Worm (Caenorhabditis elegans) whole organism, dauer: ENCODE results near the gene abhd-3.1.
"Not testable (repeated sequence)": the region's sequence is repeated elsewhere in the genome, so short reads cannot be mapped to it uniquely, and the experiment has no call there.

Experiments used
- unc-62 ChIP-seq: sonication (generic microtip); optimal IDR thresholded peaks from 2 replicates; lab custom pipeline; 2017; ENCODE audit warnings: missing biosample characterization, missing genetic modification reagents, missing genetic modification characterization

Gene abhd-3.1

ce11 chrV:19955171-19955570 is at the start of gene abhd-3.1:
Gene abhd-3.1 (plus strand): TSS chrV:19955488.
- TF ChIP-seq unc-62 (GFP tag; lab: Kevin White, UChicago), result no peak

DNA sequence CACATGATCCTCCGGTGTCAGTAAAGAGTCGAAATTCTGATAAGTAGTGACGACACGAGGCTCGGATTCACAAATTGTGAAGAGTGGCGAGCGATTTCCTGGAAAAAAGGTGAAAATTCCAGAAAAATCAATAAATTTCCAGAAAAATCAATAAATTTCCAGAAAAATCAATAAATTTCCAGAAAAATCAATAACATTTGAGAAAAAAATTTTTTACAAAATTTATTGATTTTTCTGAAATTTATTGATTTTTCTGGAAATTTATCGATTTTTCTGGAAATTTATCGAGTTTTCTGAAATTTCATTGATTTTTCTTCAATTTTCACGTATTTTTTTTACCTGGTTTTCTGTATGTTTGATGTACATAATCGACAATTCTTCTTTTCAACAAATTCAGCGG is 49.3 kb upstream of the abhd-3.1 start:
- no peak for TF ChIP-seq unc-62 (GFP tag; lab: Kevin White, UChicago)

- TF ChIP-seq unc-62 (GFP tag; lab: Kevin White, UChicago), result no peak
These were observed 47.9 kb upstream of the abhd-3.1 start, which contains the start of gene fars-2 for ce11 chrV:19907365-19907764. Gene fars-2 (minus strand): TSS chrV:19907434.

DNA sequence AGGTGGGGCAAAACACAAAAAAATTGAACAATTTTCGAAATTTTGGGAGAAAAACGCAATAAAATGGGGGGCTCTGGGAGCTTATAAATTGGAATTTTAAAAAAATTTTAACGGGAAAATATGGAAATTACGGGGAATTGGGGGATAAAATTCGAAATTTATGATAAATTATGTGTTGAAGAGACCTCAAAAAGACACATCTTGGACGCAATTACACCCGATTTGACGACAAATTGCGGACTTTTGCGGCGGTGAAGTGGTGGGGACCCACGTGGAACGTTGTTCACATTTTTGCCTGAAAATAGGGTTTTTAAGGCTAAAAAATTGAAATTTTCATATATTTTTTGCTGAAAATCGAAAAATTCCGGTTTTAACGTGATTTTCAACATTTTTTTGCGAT is 46.4 kb upstream of the abhd-3.1 start:
- TF ChIP-seq unc-62 (GFP tag; lab: Kevin White, UChicago), result no peak

ce11 chrV:19915973-19916605 is 39.2 kb upstream of the abhd-3.1 start, which contains the start of the genes chk-2 and Y60A3A.19:
Gene chk-2 (minus strand): TSS chrV:19916023.
Gene Y60A3A.19 (plus strand): TSS chrV:19916555.
- TF ChIP-seq unc-62 (GFP tag; lab: Kevin White, UChicago), result no peak

ce11 chrV:19922613-19923012 is 32.7 kb upstream of the abhd-3.1 start, which contains the start of gene Y60A3A.16:
Gene Y60A3A.16 (minus strand): TSS chrV:19922713.
- TF ChIP-seq unc-62 (GFP tag; lab: Kevin White, UChicago), result no peak

DNA sequence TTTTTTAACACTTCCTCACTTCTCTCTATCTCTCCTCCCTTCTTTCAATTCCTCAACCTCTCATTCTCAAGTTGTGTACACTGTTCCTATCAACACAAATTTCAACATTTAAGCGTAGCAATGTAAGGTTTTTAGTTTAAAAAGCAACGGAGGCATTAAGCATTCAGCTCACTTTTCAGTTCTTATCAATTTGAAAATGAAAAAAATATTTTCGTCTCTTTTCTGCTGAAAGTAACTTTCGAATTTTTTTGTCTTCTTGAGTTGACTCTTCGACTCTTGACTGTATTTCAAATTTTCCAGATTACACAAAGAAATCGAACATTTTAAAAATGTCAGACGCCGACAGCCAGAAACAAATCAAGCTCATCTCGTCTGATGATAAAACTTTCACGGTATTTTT is 31.4 kb upstream of the abhd-3.1 start, which contains the start of gene skr-4:
Gene skr-4 (plus strand): TSS at position 301 of the 400 bp plus-strand sequence.
- TF ChIP-seq unc-62 (GFP tag; lab: Kevin White, UChicago), result no peak

- TF ChIP-seq unc-62 (GFP tag; lab: Kevin White, UChicago), result no peak
These were observed 21.1 kb upstream of the abhd-3.1 start, which contains the start of gene algn-7 for ce11 chrV:19934223-19934622. Gene algn-7 (minus strand): TSS chrV:19934323.

ce11 chrV:19936945-19937344 is 18.3 kb upstream of the abhd-3.1 start:
- TF ChIP-seq unc-62 (GFP tag; lab: Kevin White, UChicago), result no peak

DNA sequence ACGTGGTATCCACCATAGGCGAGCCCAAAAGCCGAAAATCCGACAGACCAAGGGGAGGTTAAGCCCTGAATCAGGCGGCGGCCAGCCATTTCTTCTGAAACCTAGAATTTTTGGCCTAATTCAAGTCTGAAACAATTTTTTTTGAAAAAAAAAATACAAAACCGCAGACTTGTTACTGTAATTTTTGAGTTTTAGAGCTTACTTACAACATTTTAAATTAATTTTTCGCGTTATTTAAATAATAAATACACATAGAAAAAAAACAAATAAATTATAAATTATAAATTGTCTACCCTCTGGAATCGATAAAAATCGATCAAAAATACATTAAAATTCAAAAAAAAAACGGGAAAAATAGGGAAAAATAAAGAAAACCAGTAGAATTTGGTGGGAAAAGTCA is 8.8 kb upstream of the abhd-3.1 start, which contains the start of gene dhs-24:
Gene dhs-24 (minus strand): TSS at position 101 of the 400 bp plus-strand sequence.
- no peak for TF ChIP-seq unc-62 (GFP tag; lab: Kevin White, UChicago)

- not testable (repeated sequence) for TF ChIP-seq unc-62 (GFP tag; lab: Kevin White, UChicago)
These were observed 6.3 kb upstream of the abhd-3.1 start, which contains the start of gene tmed-4 for ce11 chrV:19948993-19949392. Gene tmed-4 (minus strand): TSS chrV:19949093.

DNA sequence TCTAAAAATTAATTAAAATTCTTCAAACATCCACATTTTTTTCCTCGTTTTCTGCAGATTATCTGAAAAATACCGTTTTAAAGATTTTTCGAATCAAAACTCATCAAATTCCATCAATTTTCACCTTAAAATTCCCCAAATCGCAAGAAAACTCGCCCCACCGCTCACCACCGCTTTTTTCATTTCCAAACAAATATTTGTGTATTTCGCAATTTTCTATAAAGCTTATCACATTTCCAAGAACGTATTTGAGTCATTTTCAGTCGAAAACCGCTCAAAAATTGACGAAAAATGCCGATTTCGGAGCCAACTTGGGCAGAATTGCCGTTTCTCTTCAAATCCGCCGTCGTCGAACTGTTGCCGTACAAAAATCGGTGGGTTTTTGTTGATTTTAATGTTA is 5.6 kb upstream of the abhd-3.1 start, which contains the start of gene Y60A3A.8:
Gene Y60A3A.8 (plus strand): TSS at position 258 of the 400 bp plus-strand sequence.
- TF ChIP-seq unc-62 (GFP tag; lab: Kevin White, UChicago), result not testable (repeated sequence)

ce11 chrV:19954491-19954890 is 797 bp upstream of the abhd-3.1 start:
- no peak for TF ChIP-seq unc-62 (GFP tag; lab: Kevin White, UChicago)

DNA sequence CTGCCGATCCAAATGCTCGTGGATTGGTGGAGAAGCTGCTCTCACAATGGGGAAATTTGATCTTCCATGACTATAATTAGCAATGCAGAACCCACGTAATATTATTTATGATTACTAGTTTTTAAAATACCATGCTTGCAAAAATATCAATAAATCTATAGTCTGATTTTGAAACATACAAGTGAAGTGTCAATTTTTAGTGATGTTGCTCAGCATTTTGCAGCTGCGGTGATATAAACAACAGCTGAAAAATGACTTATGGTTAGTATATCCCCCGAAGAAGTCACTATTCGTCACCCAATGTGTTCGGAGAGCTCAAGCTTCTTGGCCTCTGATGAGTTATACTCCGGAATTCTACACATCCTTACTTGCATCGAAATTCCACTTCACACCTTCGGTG is 3.5 kb downstream of the abhd-3.1 start, which contains the start of gene srh-172:
Gene srh-172 (plus strand): TSS at position 301 of the 400 bp plus-strand sequence.
- TF ChIP-seq unc-62 (GFP tag; lab: Kevin White, UChicago), result no peak

ce11 chrV:19961971-19962370 is 6.7 kb downstream of the abhd-3.1 start:
- no peak for TF ChIP-seq unc-62 (GFP tag; lab: Kevin White, UChicago)

- TF ChIP-seq unc-62 (GFP tag; lab: Kevin White, UChicago), result no peak
These were observed 10.3 kb downstream of the abhd-3.1 start, which contains the start of gene srh-171 for ce11 chrV:19965626-19966025. Gene srh-171 (plus strand): TSS chrV:19965700.

ce11 chrV:19972984-19973383 is 17.7 kb downstream of the abhd-3.1 start, which contains the start of gene srh-173:
Gene srh-173 (plus strand): TSS chrV:19973284.
- TF ChIP-seq unc-62 (GFP tag; lab: Kevin White, UChicago), result no peak
